Fruit fly (Drosophila melanogaster): ENCODE data around the gene CG11458.

The CG11458 gene

DNA sequence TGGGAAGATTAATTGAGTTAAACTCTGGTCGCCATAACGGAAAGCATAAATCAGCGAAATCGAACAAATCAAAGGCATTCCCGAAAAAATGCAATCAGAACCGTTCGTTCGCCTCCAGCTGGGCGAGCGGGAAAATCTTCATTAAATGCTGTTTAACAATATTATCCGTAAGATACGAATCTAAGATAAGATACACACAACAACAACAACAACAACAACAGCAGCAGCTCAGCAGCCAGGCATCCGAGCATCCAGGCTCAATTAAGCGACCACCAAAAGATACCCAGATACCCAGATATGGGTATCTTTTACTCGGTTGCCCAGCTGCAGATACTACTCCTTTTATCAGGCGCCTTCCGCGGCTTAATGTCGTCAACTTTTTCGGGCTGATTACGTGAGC, 40.5 kb downstream of the CG11458 start:
- TF ChIP-seq CG11902 (GFP tag; optimal IDR thresholded peaks at IDR 0.05) (no peak), eg (GFP tag; IDR thresholded peaks at IDR 0.05) (no peak), Smox (GFP tag; optimal IDR thresholded peaks at IDR 0.05) (no peak), dsx (GFP tag; optimal IDR thresholded peaks at IDR 0.05; ENCODE audit: poor library complexity, severe bottlenecking) (no peak), cyc (GFP tag; optimal IDR thresholded peaks at IDR 0.05) (no peak), fd85E (GFP tag; optimal IDR thresholded peaks at IDR 0.05) (no peak), ss (GFP tag; optimal IDR thresholded peaks at IDR 0.05) (no peak), Met (GFP tag; optimal IDR thresholded peaks at IDR 0.05) (no peak), CG8319 (GFP tag; optimal IDR thresholded peaks at IDR 0.05) (no peak), achi (GFP tag; optimal IDR thresholded peaks at IDR 0.05) (no peak), dac (GFP tag; optimal IDR thresholded peaks at IDR 0.05) (no peak), CG11762 (GFP tag; optimal IDR thresholded peaks at IDR 0.05; ENCODE audit: insufficient read depth) (no peak), Gug (GFP tag; IDR thresholded peaks at IDR 0.05) (no peak), Hr38 (GFP tag; optimal IDR thresholded peaks at IDR 0.05) (no peak), CG6854 (GFP tag; optimal IDR thresholded peaks at IDR 0.05) (no peak)

DNA sequence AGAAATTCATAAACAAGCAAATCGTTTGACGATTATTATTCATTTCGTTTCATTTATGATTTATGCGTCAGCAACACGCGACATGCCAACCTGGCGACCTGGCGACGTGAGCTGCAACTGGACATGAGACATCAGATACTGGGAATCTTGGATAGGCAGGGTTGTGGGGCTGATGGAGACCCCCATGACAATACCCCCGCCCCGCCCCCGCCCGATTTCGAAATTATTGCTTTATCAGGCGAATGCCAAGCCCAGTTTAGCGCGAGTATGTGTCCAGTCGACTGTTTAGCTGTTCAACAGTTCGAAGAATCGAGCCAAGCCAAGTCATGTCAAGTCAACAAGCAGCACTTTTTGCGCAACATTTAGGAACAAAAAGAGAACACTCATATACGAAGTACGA, 41.3 kb downstream of the CG11458 start:
- TF ChIP-seq ss (GFP tag; optimal IDR thresholded peaks at IDR 0.05) (peak in 1 of 2 experiments; percentile 35), Hr39 (GFP tag; optimal IDR thresholded peaks at IDR 0.05) (no peak), CG15336 (GFP tag; IDR thresholded peaks at IDR 0.05) (no peak), CG34406 (GFP tag; optimal IDR thresholded peaks at IDR 0.05) (no peak), Blimp-1 (GFP tag; optimal IDR thresholded peaks at IDR 0.05) (no peak), Gug (GFP tag; IDR thresholded peaks at IDR 0.05) (no peak), eg (GFP tag; IDR thresholded peaks at IDR 0.05) (0 out of 3 replicates have a peak, but pooled peaks have one; percentile 3), CG6854 (GFP tag; optimal IDR thresholded peaks at IDR 0.05) (no peak), svp (GFP tag) (peak; percentile 63)

DNA sequence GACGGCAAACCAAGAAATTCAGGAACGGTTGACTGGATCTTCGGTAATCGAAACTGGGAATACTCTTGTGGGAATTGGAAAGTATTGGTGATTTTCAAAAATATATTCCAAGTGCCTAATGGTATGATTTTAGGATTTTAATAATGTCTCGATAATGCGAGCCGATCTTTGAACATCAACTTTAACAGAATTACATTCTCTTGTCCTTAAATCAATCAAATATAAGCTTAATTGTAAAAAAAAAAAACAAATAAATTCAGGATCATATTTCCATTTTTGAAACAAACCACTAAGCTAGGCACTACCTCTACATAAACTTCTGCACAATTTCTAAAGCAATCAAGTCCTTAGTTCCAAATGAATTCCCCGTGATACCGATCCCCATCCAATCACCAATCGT, 42.8 kb downstream of the CG11458 start:
- TF ChIP-seq esn (GFP tag; optimal IDR thresholded peaks at IDR 0.05) (peak; percentile 27), Sox14 (GFP tag; optimal IDR thresholded peaks at IDR 0.05) (no peak), CG31627 (GFP tag; optimal IDR thresholded peaks at IDR 0.05) (peak; percentile 12), Eip78C (GFP tag) (peak; percentile 75), Hr39 (GFP tag; optimal IDR thresholded peaks at IDR 0.05) (peak; percentile 26), svp (GFP tag) (peak; percentile 65), Met (GFP tag; optimal IDR thresholded peaks at IDR 0.05) (peak; percentile 10), eg (GFP tag; IDR thresholded peaks at IDR 0.05) (no peak), cyc (GFP tag; optimal IDR thresholded peaks at IDR 0.05) (peak; percentile 18)

DNA sequence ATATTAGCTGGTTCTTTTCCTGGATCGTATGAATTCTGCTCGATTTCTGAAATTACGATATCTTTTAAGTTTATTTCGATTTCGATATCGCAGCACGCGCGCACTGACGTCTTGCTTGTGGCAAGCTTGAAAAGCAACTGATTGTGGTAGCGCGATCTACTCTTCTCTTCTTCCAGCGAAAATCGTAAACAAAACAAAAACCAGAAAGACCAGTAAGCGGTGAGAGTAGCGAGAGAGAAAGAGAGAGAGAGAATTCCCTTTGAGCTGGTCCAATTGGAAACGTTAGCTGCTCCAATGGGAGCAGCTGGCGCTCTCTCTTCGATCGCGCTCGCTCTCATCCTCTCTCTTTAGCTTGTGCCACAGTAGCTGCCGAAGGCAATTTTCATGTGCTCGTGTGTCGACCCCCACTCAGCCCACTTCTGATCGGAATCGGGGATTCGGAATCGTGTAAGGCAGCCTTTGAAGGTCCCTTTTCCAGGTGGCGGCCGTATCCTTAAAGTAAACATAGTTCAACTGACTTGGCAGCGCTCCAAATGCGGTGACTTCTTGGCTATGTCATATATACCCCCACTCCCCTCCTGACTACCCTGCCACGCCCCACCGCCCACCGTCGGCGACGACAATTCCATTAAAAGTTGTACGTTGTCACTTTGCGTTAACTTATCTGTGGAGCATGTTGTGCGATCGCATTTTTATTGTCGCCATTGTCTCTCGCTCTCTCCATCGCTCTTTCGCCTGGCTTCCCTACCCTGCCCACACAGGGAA, 44.0 kb downstream of the CG11458 start, which contains the start of gene fng:
Gene fng, minus strand, starts transcription at position 142 of the 765 bp plus-strand sequence.
- TF ChIP-seq Sox15 (GFP tag; optimal IDR thresholded peaks at IDR 0.05): no peak
- TF ChIP-seq CG9139 (GFP tag; optimal IDR thresholded peaks at IDR 0.05): no peak
- no peak for TF ChIP-seq fd59A (GFP tag; optimal IDR thresholded peaks at IDR 0.05)
- no peak for TF ChIP-seq fd85E (GFP tag; optimal IDR thresholded peaks at IDR 0.05)
- TF ChIP-seq dsx (GFP tag; optimal IDR thresholded peaks at IDR 0.05; ENCODE audit: poor library complexity, severe bottlenecking): peak; percentile 13
- no peak for TF ChIP-seq acj6 (GFP tag; optimal IDR thresholded peaks at IDR 0.05)
- no peak for TF ChIP-seq dac (GFP tag; optimal IDR thresholded peaks at IDR 0.05)
- no peak for TF ChIP-seq cyc (GFP tag; optimal IDR thresholded peaks at IDR 0.05)
- TF ChIP-seq CG6854 (GFP tag; optimal IDR thresholded peaks at IDR 0.05): no peak
- TF ChIP-seq Ets96B (tag; optimal IDR thresholded peaks at IDR 0.05): no peak
- TF ChIP-seq CG8119 (GFP tag; IDR thresholded peaks at IDR 0.05): no peak
- TF ChIP-seq Sox14 (GFP tag; optimal IDR thresholded peaks at IDR 0.05): peak; percentile 13
- TF ChIP-seq Hr38 (GFP tag; optimal IDR thresholded peaks at IDR 0.05): no peak
- no peak for TF ChIP-seq CG1621 (tag; optimal IDR thresholded peaks at IDR 0.05)
- TF ChIP-seq OdsH (GFP tag; optimal IDR thresholded peaks at IDR 0.05): no peak
- TF ChIP-seq CG6792 (GFP tag; optimal IDR thresholded peaks at IDR 0.05): no peak
- no peak for TF ChIP-seq spab (GFP tag; optimal IDR thresholded peaks at IDR 0.05)
- peak; percentile 10 for TF ChIP-seq Lpt (GFP tag; optimal IDR thresholded peaks at IDR 0.05)
- TF ChIP-seq net (GFP tag; optimal IDR thresholded peaks at IDR 0.05): peak; percentile 5
- TF ChIP-seq fkh (GFP tag; optimal IDR thresholded peaks at IDR 0.05): no peak
- no peak for TF ChIP-seq CG6808 (GFP tag; optimal IDR thresholded peaks at IDR 0.05)
- no peak for TF ChIP-seq Eip93F (GFP tag; optimal IDR thresholded peaks at IDR 0.05)
- TF ChIP-seq Gug (GFP tag; IDR thresholded peaks at IDR 0.05): no peak
- peak; percentile 21 for TF ChIP-seq achi (GFP tag; optimal IDR thresholded peaks at IDR 0.05)
- no peak for TF ChIP-seq Smox (GFP tag; optimal IDR thresholded peaks at IDR 0.05)
- TF ChIP-seq CG11762 (GFP tag; optimal IDR thresholded peaks at IDR 0.05; ENCODE audit: insufficient read depth): no peak
- peak; percentile 81 for TF ChIP-seq Eip78C (GFP tag)
- TF ChIP-seq CG6276 (GFP tag; optimal IDR thresholded peaks at IDR 0.05): peak; percentile 34
- no peak for TF ChIP-seq pdm3 (GFP tag; optimal IDR thresholded peaks at IDR 0.05)
- TF ChIP-seq CG15336 (GFP tag; IDR thresholded peaks at IDR 0.05): peak; percentile 44; the same call in 1 of the 2 replicates
- peak; percentile 6 for TF ChIP-seq topi (GFP tag; optimal IDR thresholded peaks at IDR 0.05)

All from whole organism, prepupa.